Worm (Caenorhabditis elegans) whole organism, midembryonic: ENCODE results near the gene tra-1.

Experiments
- T22C8.4 ChIP-seq: fragments of 200-800 bp; sonication (Bioruptor generic); IDR thresholded peaks from 2 replicates; pipeline ENCODE4 v1.3.6; 2022; ENCODE audit warnings: missing genetic modification characterization, missing compliant biosample characterization
- flt-1 ChIP-seq: fragments of 200-800 bp; sonication (Bioruptor generic); IDR thresholded peaks from 2 replicates; pipeline ENCODE4 v1.3.6; 2022; ENCODE audit warnings: missing genetic modification characterization, missing compliant biosample characterization
- klf-2 ChIP-seq: fragments of 200-800 bp; sonication (Bioruptor generic); conservative IDR thresholded peaks from 2 replicates; pipeline ENCODE4 v1.3.6; 2022; ENCODE audit warnings: missing genetic modification reagents, missing genetic modification characterization, missing compliant biosample characterization
- ref-1 ChIP-seq: fragments of 200-800 bp; sonication (Bioruptor generic); conservative IDR thresholded peaks from 2 replicates; pipeline ENCODE4 v1.3.6; 2022; ENCODE audit warnings: missing genetic modification reagents, missing genetic modification characterization, missing compliant biosample characterization
- tab-1 ChIP-seq: fragments of 200-800 bp; sonication (Bioruptor generic); IDR thresholded peaks from 2 replicates; pipeline ENCODE4 v1.3.6; 2022; ENCODE audit warnings: missing genetic modification characterization, missing compliant biosample characterization
- ztf-29 ChIP-seq: fragments of 200-800 bp; sonication (Bioruptor generic); IDR thresholded peaks from 2 replicates; pipeline ENCODE4 v1.3.6; 2022; ENCODE audit warnings: missing genetic modification reagents, missing genetic modification characterization, missing compliant biosample characterization

DNA sequence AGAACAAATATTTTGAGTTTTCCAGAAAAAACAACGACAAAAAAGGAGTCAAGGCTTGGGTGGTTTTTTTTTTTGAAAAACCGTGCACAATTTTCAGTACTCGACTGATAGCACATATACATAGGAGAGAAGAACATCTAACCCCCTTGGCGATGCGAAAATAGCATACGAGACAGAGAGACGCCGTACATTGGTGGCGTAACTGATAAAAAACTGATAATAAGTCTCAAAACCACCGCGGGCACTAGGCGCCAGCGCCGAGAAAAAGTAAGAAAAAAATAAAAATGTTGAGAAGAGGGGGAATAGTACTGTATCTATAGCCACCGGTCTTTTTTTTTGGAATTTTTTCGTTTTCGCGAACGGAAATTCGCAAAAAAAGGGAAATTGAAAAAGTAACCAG lies 552 bp upstream of the tra-1 start:
- no peak for TF ChIP-seq klf-2 (GFP tag; lab: Robert Waterston, UW)
- no peak for TF ChIP-seq ztf-29
- TF ChIP-seq ref-1 (GFP tag; lab: Robert Waterston, UW): no peak
- no peak for TF ChIP-seq tab-1 (GFP tag; lab: Robert Waterston, UW)
- TF ChIP-seq T22C8.4 (GFP tag; lab: Robert Waterston, UW): no peak
- TF ChIP-seq flt-1 (GFP tag; lab: Robert Waterston, UW): no peak
